Fruit fly (Drosophila melanogaster) whole organism, embryonic: ENCODE results near the gene CG9855.

Source experiments
- Atf-2 ChIP-seq: fragments of 200-800 bp; sonication (Bioruptor generic); optimal IDR thresholded peaks from 2 replicates; lab custom pipeline; 2016; ENCODE audit warnings: missing biosample characterization, missing genetic modification characterization
- BtbVII ChIP-seq: fragments of 200-800 bp; sonication (Bioruptor generic); optimal IDR thresholded peaks from 3 replicates; lab custom pipeline; 2017; ENCODE audit warnings: missing biosample characterization, mild to moderate bottlenecking, missing genetic modification characterization
- CG10462 ChIP-seq: fragments of 200-800 bp; sonication (Bioruptor generic); optimal IDR thresholded peaks from 2 replicates; lab custom pipeline; 2016; ENCODE audit warnings: missing biosample characterization, missing genetic modification characterization
- CG10979 ChIP-seq: fragments of 200-800 bp; sonication (Bioruptor generic); optimal IDR thresholded peaks from 2 replicates; lab custom pipeline; 2018; ENCODE audit warnings: missing biosample characterization, mild to moderate bottlenecking, missing genetic modification characterization, moderate library complexity
- CG14014 ChIP-seq: fragments of 200-800 bp; sonication (Bioruptor generic); IDR thresholded peaks from 2 replicates; pipeline ENCODE4 v1.3.6; 2022; ENCODE audit warnings: missing biosample characterization, missing genetic modification characterization
- CG1529 ChIP-seq: fragments of 200-800 bp; sonication (Bioruptor generic); optimal IDR thresholded peaks from 3 replicates; lab custom pipeline; 2018; ENCODE audit warnings: missing biosample characterization, missing genetic modification characterization
- CG1647 ChIP-seq: fragments of 200-800 bp; sonication (Bioruptor generic); optimal IDR thresholded peaks from 3 replicates; lab custom pipeline; 2016; ENCODE audit warnings: missing biosample characterization, missing genetic modification characterization
- CG2120 ChIP-seq: fragments of 200-800 bp; sonication (Bioruptor generic); optimal IDR thresholded peaks from 3 replicates; lab custom pipeline; 2016; ENCODE audit warnings: missing biosample characterization, missing genetic modification characterization
- CG30020 ChIP-seq: fragments of 200-800 bp; optimal IDR thresholded peaks from 2 replicates; lab custom pipeline; 2019; ENCODE audit warnings: missing biosample characterization, mild to moderate bottlenecking, missing genetic modification characterization, moderate library complexity
- CG3065 ChIP-seq: fragments of 200-800 bp; sonication (Bioruptor generic); optimal IDR thresholded peaks from 2 replicates; lab custom pipeline; 2016; ENCODE audit warnings: missing biosample characterization, missing genetic modification characterization
- CG4617 ChIP-seq: fragments of 200-800 bp; sonication (Bioruptor generic); optimal IDR thresholded peaks from 3 replicates; lab custom pipeline; 2016; ENCODE audit warnings: missing biosample characterization, missing genetic modification characterization, borderline replicate concordance
- CG4820 ChIP-seq: fragments of 200-800 bp; sonication (Bioruptor generic); optimal IDR thresholded peaks from 3 replicates; lab custom pipeline; 2016; ENCODE audit warnings: missing biosample characterization, missing genetic modification characterization
- CG5180 ChIP-seq: fragments of 200-800 bp; sonication (Bioruptor generic); optimal IDR thresholded peaks from 3 replicates; lab custom pipeline; 2017; ENCODE audit warnings: missing biosample characterization, missing genetic modification characterization, mild to moderate bottlenecking, moderate library complexity, missing genetic modification reagents
- CHES-1-like ChIP-seq: fragments of 200-800 bp; sonication (Bioruptor generic); optimal IDR thresholded peaks from 2 replicates; lab custom pipeline; 2016; ENCODE audit warnings: missing biosample characterization, missing genetic modification characterization
- Chrac-16 ChIP-seq: fragments of 200-800 bp; sonication (Bioruptor generic); optimal IDR thresholded peaks from 3 replicates; lab custom pipeline; 2016; ENCODE audit warnings: missing biosample characterization, missing genetic modification characterization
- Dek ChIP-seq: fragments of 200-800 bp; sonication (Bioruptor generic); optimal IDR thresholded peaks from 3 replicates; lab custom pipeline; 2019; ENCODE audit warnings: missing biosample characterization, mild to moderate bottlenecking, missing genetic modification characterization, moderate library complexity
- Doc2 ChIP-seq: fragments of 200-800 bp; sonication (Bioruptor generic); IDR thresholded peaks from 2 replicates; pipeline ENCODE4 v1.3.6; 2022; ENCODE audit warnings: missing biosample characterization, missing genetic modification characterization
- Gsc ChIP-seq: fragments of 200-800 bp; sonication (Bioruptor generic); IDR thresholded peaks from 2 replicates; pipeline ENCODE4 v1.3.6; 2022; ENCODE audit warnings: missing biosample characterization, missing genetic modification characterization
- HLH3B ChIP-seq: fragments of 200-800 bp; sonication (Bioruptor generic); IDR thresholded peaks from 2 replicates; pipeline ENCODE4 v1.3.6; 2022; ENCODE audit warnings: missing biosample characterization, missing genetic modification characterization
- MESR4 ChIP-seq: fragments of 200-800 bp; sonication (Bioruptor generic); optimal IDR thresholded peaks from 2 replicates; lab custom pipeline; 2018; ENCODE audit warnings: missing biosample characterization, mild to moderate bottlenecking, missing genetic modification characterization, moderate library complexity
- Trl ChIP-seq, 3 experiments: fragments of >200 bp in 2 of 3; fragments of 200-800 bp in 1 of 3; sonication (Bioruptor generic) in 1 of 3; optimal IDR thresholded peaks; 2 replicates in 1 of 3; 3 replicates in 2 of 3; lab custom pipeline; 2016 to 2017; ENCODE audit warnings: missing biosample characterization in 1 of 3, missing genetic modification characterization in 1 of 3
- bbx ChIP-seq: fragments of 200-800 bp; sonication (Bioruptor generic); IDR thresholded peaks from 2 replicates; pipeline ENCODE4 v1.3.6; 2022; ENCODE audit warnings: missing biosample characterization, missing genetic modification characterization; ENCODE audit not compliant: partially characterized antibody
- cato ChIP-seq: fragments of 200-800 bp; sonication (Bioruptor generic); optimal IDR thresholded peaks from 2 replicates; lab custom pipeline; 2016; ENCODE audit warnings: missing biosample characterization, missing genetic modification characterization, borderline replicate concordance
- caup ChIP-seq: fragments of 200-800 bp; sonication (Bioruptor generic); optimal IDR thresholded peaks from 3 replicates; lab custom pipeline; 2017; ENCODE audit warnings: missing biosample characterization, mild to moderate bottlenecking, missing genetic modification characterization, moderate library complexity; ENCODE audit not compliant: severe bottlenecking
- cg ChIP-seq: fragments of 200-800 bp; sonication (Bioruptor generic); optimal IDR thresholded peaks from 3 replicates; lab custom pipeline; 2019; ENCODE audit warnings: missing biosample characterization, mild to moderate bottlenecking, missing genetic modification characterization, moderate library complexity
- corto ChIP-seq: fragments of 200-800 bp; sonication (Bioruptor generic); optimal IDR thresholded peaks from 2 replicates; lab custom pipeline; 2016; ENCODE audit warnings: missing biosample characterization, mild to moderate bottlenecking, missing genetic modification characterization, moderate library complexity
- danr ChIP-seq: fragments of 200-800 bp; sonication (Bioruptor generic); IDR thresholded peaks from 2 replicates; pipeline ENCODE4 v1.3.6; 2022; ENCODE audit warnings: missing biosample characterization, missing genetic modification characterization
- dati ChIP-seq: fragments of 200-800 bp; sonication (Bioruptor generic); IDR thresholded peaks from 2 replicates; pipeline ENCODE4 v1.3.6; 2022; ENCODE audit warnings: missing biosample characterization, missing genetic modification characterization
- dimm ChIP-seq: fragments of 200-800 bp; sonication (Bioruptor generic); IDR thresholded peaks from 2 replicates; pipeline ENCODE4 v1.3.6; 2022; ENCODE audit warnings: missing biosample characterization, missing genetic modification characterization
- dmrt99B ChIP-seq: fragments of 200-800 bp; sonication (Bioruptor generic); optimal IDR thresholded peaks from 2 replicates; lab custom pipeline; 2018; ENCODE audit warnings: missing biosample characterization, mild to moderate bottlenecking, missing genetic modification characterization, moderate library complexity
- eyg ChIP-seq: fragments of 200-800 bp; sonication (Bioruptor generic); optimal IDR thresholded peaks from 3 replicates; lab custom pipeline; 2016; ENCODE audit warnings: missing biosample characterization, missing genetic modification characterization
- gsb-n ChIP-seq: fragments of 200-800 bp; sonication (Bioruptor generic); optimal IDR thresholded peaks from 3 replicates; lab custom pipeline; 2018; ENCODE audit warnings: missing biosample characterization, mild to moderate bottlenecking, missing genetic modification characterization
- jing ChIP-seq: fragments of 200-800 bp; sonication (Bioruptor generic); optimal IDR thresholded peaks from 2 replicates; lab custom pipeline; 2018; ENCODE audit warnings: missing biosample characterization, mild to moderate bottlenecking, missing genetic modification characterization
- ken ChIP-seq: fragments of 200-800 bp; sonication (Bioruptor generic); IDR thresholded peaks from 3 replicates; pipeline ENCODE4 v1.3.6; 2022; ENCODE audit warnings: missing biosample characterization, missing genetic modification characterization
- lmd ChIP-seq: fragments of 200-800 bp; sonication (Bioruptor generic); IDR thresholded peaks from 2 replicates; pipeline ENCODE4 v1.3.6; 2022; ENCODE audit warnings: missing biosample characterization, missing genetic modification characterization
- mam ChIP-seq: fragments of 200-800 bp; sonication (Bioruptor generic); optimal IDR thresholded peaks from 3 replicates; lab custom pipeline; 2016; ENCODE audit warnings: missing biosample characterization, missing genetic modification characterization
- nerfin-2 ChIP-seq: fragments of 200-800 bp; sonication (Bioruptor generic); IDR thresholded peaks from 2 replicates; pipeline ENCODE4 v1.3.6; 2022; ENCODE audit warnings: missing biosample characterization, missing genetic modification characterization; ENCODE audit not compliant: partially characterized antibody
- oc ChIP-seq: fragments of 200-800 bp; sonication (Bioruptor generic); optimal IDR thresholded peaks from 2 replicates; lab custom pipeline; 2018; ENCODE audit warnings: missing biosample characterization, mild to moderate bottlenecking, missing genetic modification characterization, moderate library complexity
- pzg ChIP-seq: fragments of 200-800 bp; sonication (Bioruptor generic); optimal IDR thresholded peaks from 3 replicates; lab custom pipeline; 2018; ENCODE audit warnings: missing biosample characterization, mild to moderate bottlenecking, missing genetic modification characterization, moderate library complexity
- rib ChIP-seq: fragments of 200-800 bp; sonication (Bioruptor generic); IDR thresholded peaks from 2 replicates; pipeline ENCODE4 v1.3.6; 2022; ENCODE audit warnings: missing biosample characterization, missing genetic modification characterization
- run ChIP-seq: fragments of 200-800 bp; sonication (Bioruptor generic); optimal IDR thresholded peaks from 3 replicates; lab custom pipeline; 2018; ENCODE audit warnings: missing biosample characterization, mild to moderate bottlenecking, missing genetic modification characterization
- shn ChIP-seq: fragments of 200-800 bp; sonication (Bioruptor generic); optimal IDR thresholded peaks from 3 replicates; lab custom pipeline; 2016; ENCODE audit warnings: missing biosample characterization, missing genetic modification characterization
- sob ChIP-seq: fragments of 200-800 bp; sonication (Bioruptor generic); IDR thresholded peaks from 2 replicates; pipeline ENCODE4 v1.3.6; 2022; ENCODE audit warnings: missing biosample characterization, missing genetic modification characterization
- sr ChIP-seq: fragments of 200-800 bp; sonication (Bioruptor generic); IDR thresholded peaks from 3 replicates; pipeline ENCODE4 v1.3.6; 2022; ENCODE audit warnings: missing biosample characterization, missing genetic modification characterization
- tgo ChIP-seq: fragments of 200-800 bp; sonication (Bioruptor generic); IDR thresholded peaks from 3 replicates; pipeline ENCODE4 v1.3.6; 2022; ENCODE audit warnings: missing biosample characterization, missing genetic modification characterization
- tna ChIP-seq: fragments of 200-800 bp; sonication (Bioruptor generic); IDR thresholded peaks from 2 replicates; pipeline ENCODE4 v1.3.6; 2022; ENCODE audit warnings: missing biosample characterization, missing genetic modification characterization; ENCODE audit not compliant: partially characterized antibody
- ttk ChIP-seq: fragments of 200-800 bp; sonication (Bioruptor generic); IDR thresholded peaks from 2 replicates; pipeline ENCODE4 v2.1.2; 2022; ENCODE audit warnings: missing biosample characterization, missing genetic modification characterization
- unc-4 ChIP-seq: fragments of 200-800 bp; sonication (Bioruptor generic); IDR thresholded peaks from 2 replicates; pipeline ENCODE4 v1.3.6; 2022; ENCODE audit warnings: missing biosample characterization, missing genetic modification characterization; ENCODE audit not compliant: partially characterized antibody

CG9855 gene

DNA sequence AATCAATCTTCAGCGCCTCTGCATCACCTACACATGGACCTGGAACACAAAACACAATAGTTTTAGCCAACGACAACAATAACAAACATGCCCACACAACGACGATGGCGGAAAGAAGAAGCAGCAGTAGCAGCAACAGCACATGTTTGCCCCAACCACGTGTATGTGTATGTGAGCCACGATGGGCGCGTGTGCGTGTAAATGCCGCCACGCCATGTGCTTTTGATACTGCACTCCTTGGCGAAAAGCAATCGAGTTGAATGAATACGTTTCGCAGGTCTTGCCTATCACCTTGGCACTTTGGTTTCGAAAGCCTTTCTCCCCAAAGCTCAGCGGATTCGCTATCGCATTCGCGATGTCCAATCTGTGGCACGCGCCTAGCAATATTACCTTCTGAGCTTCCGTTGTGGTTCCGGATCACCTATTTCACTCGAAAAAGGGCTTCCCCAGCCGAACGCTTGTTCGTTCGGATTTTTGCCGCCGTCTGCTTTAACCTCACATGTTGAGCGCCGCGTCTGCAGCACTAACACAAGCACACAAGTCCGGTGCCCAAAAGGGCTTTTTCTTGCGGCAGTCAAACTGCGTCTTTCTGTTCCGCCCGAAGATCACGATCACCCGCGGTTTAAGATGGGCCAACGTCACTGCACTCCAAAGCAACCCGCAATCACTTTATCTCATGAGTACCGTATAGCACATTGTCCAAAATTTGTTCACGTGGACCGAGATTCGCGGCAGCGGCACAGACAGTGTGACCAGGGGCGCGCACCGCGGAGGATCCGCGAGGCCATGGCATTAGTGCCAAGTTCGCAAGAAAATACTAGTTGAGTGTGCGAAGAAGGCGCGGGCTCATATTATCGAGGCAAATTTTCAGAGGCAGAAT, 31.1 kb upstream of the CG9855 start, which contains the start of gene srl (continued):
- TF ChIP-seq ken (GFP tag; lab: Robert Waterston, UW): no peak
- TF ChIP-seq dati: no peak
- TF ChIP-seq Atf-2 (GFP tag; lab: Kevin White, UChicago): no peak
- no peak for TF ChIP-seq tgo (GFP tag; lab: Robert Waterston, UW)
- TF ChIP-seq gsb-n: no peak
- TF ChIP-seq dmrt99B (tag; lab: Kevin White, UChicago): no peak
- no peak for TF ChIP-seq ttk (GFP tag; lab: Robert Waterston, UW)
- no peak for TF ChIP-seq Chrac-16 (GFP tag; lab: Kevin White, UChicago)
- TF ChIP-seq nerfin-2 (GFP tag; lab: Robert Waterston, UW): no peak; the same call in 1 of the 2 replicates
- peak; percentile 11; the same call in 1 of the 2 replicates for TF ChIP-seq sob
- TF ChIP-seq Doc2: no peak
- no peak for TF ChIP-seq CG10462 (GFP tag; lab: Kevin White, UChicago)
- TF ChIP-seq CG1529 (GFP tag; lab: Kevin White, UChicago): no peak
- TF ChIP-seq cato (GFP tag; lab: Kevin White, UChicago): no peak
- TF ChIP-seq CG14014: no peak
- TF ChIP-seq CG10979 (tag; lab: Kevin White, UChicago): peak; percentile 8
- peak; percentile 23 for TF ChIP-seq shn (GFP tag; lab: Kevin White, UChicago)
- TF ChIP-seq CG4820 (GFP tag; lab: Kevin White, UChicago): no peak
- TF ChIP-seq BtbVII: no peak
- TF ChIP-seq Gsc (GFP tag; lab: Robert Waterston, UW): no peak
- no peak for TF ChIP-seq HLH3B (GFP tag; lab: Robert Waterston, UW)
- TF ChIP-seq jing (GFP tag; lab: Kevin White, UChicago): no peak
- TF ChIP-seq dimm (GFP tag; lab: Robert Waterston, UW): no peak
- TF ChIP-seq Dek: no peak
- peak; percentile 85 for TF ChIP-seq cg (GFP tag; lab: Kevin White, UChicago)
- peak; percentile 21; the same call in 1 of the 2 replicates for TF ChIP-seq tna (GFP tag; lab: Robert Waterston, UW)
- TF ChIP-seq eyg (GFP tag; lab: Kevin White, UChicago): no peak
- TF ChIP-seq unc-4 (GFP tag; lab: Robert Waterston, UW): no peak; the same call in 1 of the 2 replicates
- TF ChIP-seq bbx (GFP tag; lab: Robert Waterston, UW): 0 out of 2 replicates have a peak, but pooled peaks have one; percentile 41
- TF ChIP-seq CG30020: peak; percentile 50
- no peak for TF ChIP-seq mam
- TF ChIP-seq CG2120 (GFP tag; lab: Kevin White, UChicago): no peak
- no peak for TF ChIP-seq caup (GFP tag; lab: Kevin White, UChicago)
- peak; percentile 76 for TF ChIP-seq sr (GFP tag; lab: Robert Waterston, UW)
- TF ChIP-seq CHES-1-like (GFP tag; lab: Kevin White, UChicago): peak; percentile 14
- TF ChIP-seq lmd: no peak
- TF ChIP-seq CG1647: no peak
- TF ChIP-seq pzg: peak; percentile 95
- no peak for TF ChIP-seq rib (GFP tag; lab: Robert Waterston, UW)
- TF ChIP-seq MESR4 (GFP tag; lab: Kevin White, UChicago): peak; percentile 95
- TF ChIP-seq Trl (optimal IDR thresholded peaks at IDR 0.05; lab: Kevin White, UChicago): no peak
- no peak for TF ChIP-seq Trl (GFP tag; optimal IDR thresholded peaks at IDR 0.05; lab: Kevin White, UChicago)
- TF ChIP-seq CG3065: no peak
- TF ChIP-seq oc: no peak
- peak; percentile 48 for TF ChIP-seq CG4617 (GFP tag; lab: Kevin White, UChicago)
- TF ChIP-seq run (tag; lab: Kevin White, UChicago): no peak
- TF ChIP-seq danr: no peak
- peak; percentile 12 for TF ChIP-seq CG5180 (GFP tag; lab: Kevin White, UChicago)
- TF ChIP-seq corto (GFP tag; lab: Kevin White, UChicago): no peak
